Worm (Caenorhabditis elegans) whole organism, young adult: ENCODE measurements around the gene hum-5.

Experiments used
- D2030.7 ChIP-seq: fragments of 200-800 bp; sonication (Bioruptor generic); IDR thresholded peaks from 2 replicates; pipeline ENCODE4 v1.3.6; 2022; ENCODE audit warnings: missing genetic modification reagents, missing genetic modification characterization, missing compliant biosample characterization
- F23B12.7 ChIP-seq: sonication (generic microtip); optimal IDR thresholded peaks from 2 replicates; lab custom pipeline; 2017; ENCODE audit warnings: missing genetic modification characterization, mild to moderate bottlenecking, missing compliant biosample characterization, antibody characterized with exemption, moderate library complexity; ENCODE audit not compliant: insufficient read depth
- F49E8.2 ChIP-seq: sonication (generic microtip); optimal IDR thresholded peaks from 3 replicates; lab custom pipeline; 2017; ENCODE audit warnings: missing genetic modification characterization, mild to moderate bottlenecking, missing compliant biosample characterization, antibody characterized with exemption, moderate library complexity; ENCODE audit not compliant: insufficient read depth
- ama-1 ChIP-seq, 3 experiments: fragments of 150-350 bp in 1 of 3; sonication (generic microtip) in 2 of 3; optimal IDR thresholded peaks; 2 replicates each; lab custom pipeline; 2014 to 2018; ENCODE audit warnings: missing biosample characterization in 2 of 3, missing genetic modification characterization in 2 of 3, missing genetic modification reagents in 2 of 3
- aptf-3 ChIP-seq: fragments of 200-800 bp; sonication (Bioruptor generic); IDR thresholded peaks from 2 replicates; pipeline ENCODE4 v1.3.6; 2022; ENCODE audit warnings: missing genetic modification characterization, missing compliant biosample characterization
- hlh-12 ChIP-seq: sonication (generic microtip); optimal IDR thresholded peaks from 2 replicates; lab custom pipeline; 2016; ENCODE audit warnings: missing genetic modification characterization, missing compliant biosample characterization
- madf-6 ChIP-seq: fragments of 200-800 bp; sonication (Bioruptor generic); IDR thresholded peaks from 2 replicates; pipeline ENCODE4 v1.3.6; 2022; ENCODE audit warnings: missing genetic modification reagents, missing genetic modification characterization, missing compliant biosample characterization
- nhr-80 ChIP-seq: sonication (generic microtip); optimal IDR thresholded peaks from 2 replicates; lab custom pipeline; 2016; ENCODE audit warnings: missing genetic modification characterization, missing compliant biosample characterization
- nhr-90 ChIP-seq: sonication (generic microtip); optimal IDR thresholded peaks from 2 replicates; lab custom pipeline; 2016; ENCODE audit warnings: missing genotype, mild to moderate bottlenecking, missing genetic modification characterization, missing compliant biosample characterization
- repo-1 ChIP-seq: sonication (generic microtip); optimal IDR thresholded peaks from 2 replicates; lab custom pipeline; 2017; ENCODE audit warnings: mild to moderate bottlenecking, missing genetic modification characterization, missing compliant biosample characterization
- unc-62 ChIP-seq: fragments of 150-350 bp; optimal IDR thresholded peaks from 2 replicates; lab custom pipeline; 2014; ENCODE audit warnings: missing biosample characterization, missing genetic modification reagents, missing genetic modification characterization

DNA sequence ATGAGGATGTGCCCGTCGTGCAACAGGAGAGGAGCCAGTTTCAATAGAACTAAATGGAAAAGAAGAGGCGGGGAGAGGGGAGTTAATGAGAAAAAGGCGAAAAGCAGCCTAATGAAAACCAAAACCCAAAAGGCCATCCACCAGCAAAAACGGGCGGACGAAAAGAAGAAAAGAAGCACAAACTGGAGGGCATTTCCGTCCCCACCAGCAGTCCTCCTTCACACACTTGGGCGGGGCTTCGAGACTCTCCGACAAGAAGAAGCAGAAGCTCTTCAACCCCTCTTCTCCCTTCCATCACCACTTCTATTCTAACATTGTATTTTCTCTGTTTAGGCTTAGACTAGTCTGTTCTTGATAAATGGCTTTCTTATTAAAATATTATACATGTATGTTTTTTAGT lies 31.5 kb upstream of the hum-5 start:
- TF ChIP-seq nhr-90 (tag; lab: Kevin White, UChicago) (no peak), unc-62 (GFP tag; lab: Kevin White, UChicago) (no peak), F49E8.2 (tag; lab: Kevin White, UChicago) (no peak), hlh-12 (tag; lab: Kevin White, UChicago) (no peak), ama-1 (optimal IDR thresholded peaks at IDR 0.05; lab: Kevin White, UChicago) (no peak), ama-1 (GFP tag; optimal IDR thresholded peaks at IDR 0.05; lab: Kevin White, UChicago) (no peak), F23B12.7 (no peak), madf-6 (GFP tag; lab: Robert Waterston, UW) (no peak), repo-1 (no peak), nhr-80 (tag; lab: Kevin White, UChicago) (no peak), D2030.7 (no peak), aptf-3 (no peak)
